Fruit fly (Drosophila melanogaster): ENCODE measurements around the gene CG13312.

DNA sequence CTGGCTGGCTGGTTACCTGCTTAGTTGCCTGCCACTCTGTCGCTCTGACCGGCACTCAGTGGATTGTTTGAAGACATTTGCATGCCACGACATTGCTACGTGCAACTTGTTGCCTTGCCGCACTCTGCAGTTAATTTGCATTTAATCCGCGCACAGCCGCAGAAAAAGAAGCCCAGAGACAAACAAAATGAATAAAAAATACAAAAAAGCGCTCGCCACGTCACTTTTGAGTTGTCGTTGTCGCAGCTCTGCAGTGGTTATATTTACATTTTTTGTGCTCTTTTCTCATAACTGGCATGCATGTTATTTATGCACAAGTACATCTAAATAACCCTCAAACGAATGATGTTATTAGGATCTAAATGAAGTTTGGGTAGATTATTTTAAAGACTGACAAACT is 23.7 kb downstream of the CG13312 start:
- TF ChIP-seq h (optimal IDR thresholded peaks at IDR 0.05) (no peak), Sin3A (optimal IDR thresholded peaks at IDR 0.05) (no peak)
